Fruit fly (Drosophila melanogaster) whole organism, embryonic: ENCODE data around the gene CG13670.

Experiments
- Adf1 ChIP-seq: fragments of 200-800 bp; sonication (Bioruptor generic); IDR thresholded peaks from 2 replicates; pipeline ENCODE4 v1.3.6; 2022; ENCODE audit warnings: missing biosample characterization, missing genetic modification characterization
- Bdp1 ChIP-seq: fragments of 200-800 bp; sonication (Bioruptor generic); optimal IDR thresholded peaks from 3 replicates; lab custom pipeline; 2016; ENCODE audit warnings: missing biosample characterization, missing genetic modification characterization
- Blimp-1 ChIP-seq: fragments of 200-800 bp; sonication (Bioruptor generic); optimal IDR thresholded peaks from 3 replicates; lab custom pipeline; 2018; ENCODE audit warnings: missing biosample characterization, missing genetic modification characterization, mild to moderate bottlenecking, moderate library complexity, missing genetic modification reagents
- Bteb2 ChIP-seq: fragments of 200-800 bp; sonication (Bioruptor generic); optimal IDR thresholded peaks from 2 replicates; lab custom pipeline; 2016; ENCODE audit warnings: missing biosample characterization, missing genetic modification characterization
- C15 ChIP-seq: fragments of 200-800 bp; sonication (Bioruptor generic); IDR thresholded peaks from 3 replicates; pipeline ENCODE4 v1.3.6; 2022; ENCODE audit warnings: missing biosample characterization, missing genetic modification characterization
- CG10147 ChIP-seq: fragments of 200-800 bp; sonication (Bioruptor generic); optimal IDR thresholded peaks from 2 replicates; lab custom pipeline; 2019; ENCODE audit warnings: missing biosample characterization, mild to moderate bottlenecking, missing genetic modification characterization, moderate library complexity
- CG10654 ChIP-seq: fragments of 200-800 bp; sonication (Bioruptor generic); optimal IDR thresholded peaks from 2 replicates; lab custom pipeline; 2016; ENCODE audit warnings: missing biosample characterization, missing genetic modification characterization
- CG10959 ChIP-seq: fragments of 200-800 bp; sonication (Bioruptor generic); IDR thresholded peaks from 2 replicates; pipeline ENCODE4 v1.3.6; 2022; ENCODE audit warnings: missing biosample characterization, missing genetic modification characterization
- CG12071 ChIP-seq: fragments of 200-800 bp; sonication (Bioruptor generic); optimal IDR thresholded peaks from 3 replicates; lab custom pipeline; 2018; ENCODE audit warnings: missing biosample characterization, mild to moderate bottlenecking, missing genetic modification characterization
- CG12236 ChIP-seq: fragments of 200-800 bp; sonication (Bioruptor generic); optimal IDR thresholded peaks from 2 replicates; lab custom pipeline; 2016; ENCODE audit warnings: missing biosample characterization, missing genetic modification characterization
- CG17612 ChIP-seq: fragments of 200-800 bp; sonication (Bioruptor generic); IDR thresholded peaks from 2 replicates; pipeline ENCODE4 v1.3.6; 2022; ENCODE audit warnings: missing biosample characterization, missing genetic modification characterization
- CG1792 ChIP-seq: fragments of 200-800 bp; sonication (Bioruptor generic); optimal IDR thresholded peaks from 2 replicates; lab custom pipeline; 2016; ENCODE audit warnings: missing biosample characterization, missing genetic modification characterization
- CG18476 ChIP-seq: fragments of 200-800 bp; sonication (Bioruptor generic); optimal IDR thresholded peaks from 2 replicates; lab custom pipeline; 2016; ENCODE audit warnings: missing biosample characterization, mild to moderate bottlenecking, missing genetic modification characterization
- CG30403 ChIP-seq: fragments of 200-800 bp; sonication (Bioruptor generic); optimal IDR thresholded peaks from 3 replicates; lab custom pipeline; 2016; ENCODE audit warnings: missing biosample characterization, missing genetic modification characterization
- CG32772 ChIP-seq: fragments of 200-800 bp; sonication (Bioruptor generic); IDR thresholded peaks from 2 replicates; pipeline ENCODE4 v1.3.6; 2022; ENCODE audit warnings: missing biosample characterization, missing genetic modification characterization
- CG3995 ChIP-seq: fragments of 200-800 bp; sonication (Bioruptor generic); optimal IDR thresholded peaks from 3 replicates; lab custom pipeline; 2016; ENCODE audit warnings: missing biosample characterization, missing genetic modification characterization
- CG7839 ChIP-seq: fragments of 200-800 bp; sonication (Bioruptor generic); optimal IDR thresholded peaks from 3 replicates; lab custom pipeline; 2018; ENCODE audit warnings: missing biosample characterization, mild to moderate bottlenecking, missing genetic modification characterization, moderate library complexity
- CG8359 ChIP-seq: fragments of 200-800 bp; sonication (Bioruptor generic); optimal IDR thresholded peaks from 2 replicates; lab custom pipeline; 2017; ENCODE audit warnings: missing biosample characterization, mild to moderate bottlenecking, missing genetic modification characterization, borderline replicate concordance
- CG8478 ChIP-seq: fragments of >200 bp; optimal IDR thresholded peaks from 2 replicates; lab custom pipeline; 2018
- CG9727 ChIP-seq: fragments of 200-800 bp; sonication (Bioruptor generic); optimal IDR thresholded peaks from 3 replicates; lab custom pipeline; 2017; ENCODE audit warnings: missing biosample characterization, mild to moderate bottlenecking, missing genetic modification characterization
- CG9876 ChIP-seq: fragments of 200-800 bp; sonication (Bioruptor generic); optimal IDR thresholded peaks from 2 replicates; lab custom pipeline; 2016; ENCODE audit warnings: missing biosample characterization, missing genetic modification characterization
- CTCF ChIP-seq: fragments of 200-800 bp; sonication (Bioruptor generic); optimal IDR thresholded peaks from 2 replicates; lab custom pipeline; 2017; ENCODE audit warnings: missing biosample characterization, mild to moderate bottlenecking, missing genetic modification characterization, moderate library complexity
- Dll ChIP-seq: fragments of 200-800 bp; sonication (Bioruptor generic); IDR thresholded peaks from 4 replicates; pipeline ENCODE4 v1.3.6; 2022; ENCODE audit warnings: missing biosample characterization, missing genetic modification characterization; ENCODE audit not compliant: partially characterized antibody
- Dref ChIP-seq: fragments of 200-800 bp; sonication (Bioruptor generic); IDR thresholded peaks from 2 replicates; pipeline ENCODE4 v1.3.6; 2022; ENCODE audit warnings: missing biosample characterization, missing genetic modification characterization
- Ets97D ChIP-seq: fragments of 200-800 bp; sonication (Bioruptor generic); optimal IDR thresholded peaks from 3 replicates; lab custom pipeline; 2016; ENCODE audit warnings: missing biosample characterization, missing genetic modification characterization
- HLH54F ChIP-seq: fragments of 200-800 bp; sonication (Bioruptor generic); optimal IDR thresholded peaks from 3 replicates; lab custom pipeline; 2016; ENCODE audit warnings: missing biosample characterization, missing genetic modification characterization
- Hmr ChIP-seq: fragments of 200-800 bp; sonication (Bioruptor generic); optimal IDR thresholded peaks from 3 replicates; lab custom pipeline; 2017; ENCODE audit warnings: mild to moderate bottlenecking, missing biosample characterization, missing genetic modification reagents, missing genetic modification characterization
- Kr ChIP-seq: fragments of 200-800 bp; sonication (Bioruptor generic); optimal IDR thresholded peaks from 2 replicates; lab custom pipeline; 2017; ENCODE audit warnings: missing biosample characterization, mild to moderate bottlenecking, missing genetic modification characterization
- Mad ChIP-seq: fragments of 200-800 bp; sonication (Bioruptor generic); optimal IDR thresholded peaks from 2 replicates; lab custom pipeline; 2016; ENCODE audit warnings: missing biosample characterization, missing genetic modification characterization
- Med ChIP-seq: fragments of 200-800 bp; sonication (Bioruptor generic); peaks from one replicate; lab custom pipeline; 2016; ENCODE audit warnings: missing biosample characterization, missing genetic modification characterization, mild to moderate bottlenecking, inconsistent platforms, moderate library complexity
- Mrtf ChIP-seq: fragments of 200-800 bp; sonication (Bioruptor generic); IDR thresholded peaks from 3 replicates; pipeline ENCODE4 v1.3.6; 2022; ENCODE audit warnings: missing biosample characterization, missing genetic modification characterization
- Myb ChIP-seq: fragments of 200-800 bp; sonication (Bioruptor generic); optimal IDR thresholded peaks from 2 replicates; lab custom pipeline; 2016; ENCODE audit warnings: missing biosample characterization, missing genetic modification characterization
- Sin3A ChIP-seq: fragments of >200 bp; optimal IDR thresholded peaks from 2 replicates; lab custom pipeline; 2018
- Sox100B ChIP-seq: fragments of 200-800 bp; sonication (Bioruptor generic); optimal IDR thresholded peaks from 3 replicates; lab custom pipeline; 2018; ENCODE audit warnings: missing biosample characterization, mild to moderate bottlenecking, missing genetic modification characterization
- Usf ChIP-seq: fragments of 200-800 bp; sonication (Bioruptor generic); optimal IDR thresholded peaks from 2 replicates; lab custom pipeline; 2017; ENCODE audit warnings: missing genotype, missing biosample characterization, missing genetic modification characterization
- ase ChIP-seq: fragments of 200-800 bp; sonication (Bioruptor generic); IDR thresholded peaks from 3 replicates; pipeline ENCODE4 v1.3.6; 2022; ENCODE audit warnings: missing biosample characterization, missing genetic modification characterization
- ash1 ChIP-seq: fragments of 200-800 bp; sonication (Bioruptor generic); optimal IDR thresholded peaks from 2 replicates; lab custom pipeline; 2018; ENCODE audit warnings: missing biosample characterization, mild to moderate bottlenecking, missing genetic modification characterization
- ato ChIP-seq: fragments of 200-800 bp; sonication (Bioruptor generic); IDR thresholded peaks from 2 replicates; pipeline ENCODE4 v1.3.6; 2022; ENCODE audit warnings: missing biosample characterization, missing genetic modification characterization; ENCODE audit not compliant: partially characterized antibody
- chif ChIP-seq, 2 experiments: fragments of 200-800 bp; sonication (Bioruptor generic); optimal IDR thresholded peaks; 3 replicates each; lab custom pipeline; 2016; ENCODE audit warnings: missing biosample characterization in 2 of 2, missing genetic modification characterization in 2 of 2
- chn ChIP-seq: fragments of 200-800 bp; sonication (Bioruptor generic); optimal IDR thresholded peaks from 2 replicates; lab custom pipeline; 2016; ENCODE audit warnings: missing biosample characterization, missing genetic modification characterization
- crc ChIP-seq: fragments of 200-800 bp; sonication (Bioruptor generic); optimal IDR thresholded peaks from 2 replicates; lab custom pipeline; 2016; ENCODE audit warnings: missing biosample characterization, missing genetic modification characterization
- da ChIP-seq: fragments of 200-800 bp; sonication (Bioruptor generic); optimal IDR thresholded peaks from 2 replicates; lab custom pipeline; 2016; ENCODE audit warnings: missing biosample characterization, missing genetic modification characterization
- danr ChIP-seq: fragments of 200-800 bp; sonication (Bioruptor generic); IDR thresholded peaks from 2 replicates; pipeline ENCODE4 v1.3.6; 2022; ENCODE audit warnings: missing biosample characterization, missing genetic modification characterization
- dysf ChIP-seq: fragments of 200-800 bp; sonication (Bioruptor generic); IDR thresholded peaks from 3 replicates; pipeline ENCODE4 v1.3.6; 2022; ENCODE audit warnings: missing biosample characterization, missing genetic modification characterization
- eve ChIP-seq, 2 experiments: fragments of >200 bp; optimal IDR thresholded peaks; 2 replicates each; lab custom pipeline; 2017; ENCODE audit warnings: missing biosample characterization in 2 of 2, missing genetic modification characterization in 2 of 2
- exex ChIP-seq: fragments of 200-800 bp; sonication (Bioruptor generic); optimal IDR thresholded peaks from 4 replicates; lab custom pipeline; 2018; ENCODE audit warnings: missing biosample characterization, mild to moderate bottlenecking, missing genetic modification characterization, moderate library complexity
- fd102C ChIP-seq: fragments of 200-800 bp; sonication (Bioruptor generic); optimal IDR thresholded peaks from 2 replicates; lab custom pipeline; 2018; ENCODE audit warnings: missing biosample characterization, mild to moderate bottlenecking, missing genetic modification characterization, moderate library complexity
- hbn ChIP-seq: fragments of 200-800 bp; sonication (Bioruptor generic); IDR thresholded peaks from 2 replicates; pipeline ENCODE4 v1.3.6; 2022; ENCODE audit warnings: missing biosample characterization, missing genetic modification characterization; ENCODE audit not compliant: partially characterized antibody
- klu ChIP-seq: fragments of 200-800 bp; sonication (Bioruptor generic); IDR thresholded peaks from 2 replicates; pipeline ENCODE4 v1.3.6; 2022; ENCODE audit warnings: missing biosample characterization, missing genetic modification characterization
- nom ChIP-seq: fragments of 200-800 bp; sonication (Bioruptor generic); optimal IDR thresholded peaks from 2 replicates; lab custom pipeline; 2017; ENCODE audit warnings: missing biosample characterization, missing genetic modification characterization, mild to moderate bottlenecking, moderate library complexity, missing genetic modification reagents
- row ChIP-seq: fragments of 200-800 bp; sonication (Bioruptor generic); IDR thresholded peaks from 3 replicates; pipeline ENCODE4 v1.3.6; 2022; ENCODE audit warnings: missing biosample characterization, missing genetic modification characterization
- slp2 ChIP-seq: fragments of 200-800 bp; sonication (Bioruptor generic); optimal IDR thresholded peaks from 2 replicates; lab custom pipeline; 2016; ENCODE audit warnings: missing biosample characterization, missing genetic modification characterization
- stwl ChIP-seq: fragments of 200-800 bp; sonication (Bioruptor generic); optimal IDR thresholded peaks from 3 replicates; lab custom pipeline; 2018; ENCODE audit warnings: missing biosample characterization, mild to moderate bottlenecking, missing genetic modification characterization, moderate library complexity
- unpg ChIP-seq: fragments of 200-800 bp; sonication (Bioruptor generic); optimal IDR thresholded peaks from 3 replicates; lab custom pipeline; 2018; ENCODE audit warnings: missing biosample characterization, mild to moderate bottlenecking, missing genetic modification characterization, moderate library complexity

Gene CG13670

dm6 chr3L:8288396-8288795 is 32.2 kb upstream of the CG13670 start (continued):
- TF ChIP-seq CG18476 (no peak), Adf1 (GFP tag; lab: Robert Waterston, UW) (no peak), ase (GFP tag; lab: Robert Waterston, UW) (0 out of 3 replicates have a peak, but pooled peaks have one; percentile 19), HLH54F (no peak), chn (GFP tag; lab: Kevin White, UChicago) (no peak), CG1792 (no peak), CG12071 (no peak), CG9876 (no peak), eve (GFP tag; optimal IDR thresholded peaks at IDR 0.05; lab: Kevin White, UChicago) (peak in 1 of 2 experiments; percentile 26), dysf (GFP tag; lab: Robert Waterston, UW) (no peak; the same call in 2 of the 3 replicates), CG9727 (no peak), crc (GFP tag; lab: Kevin White, UChicago) (no peak), row (GFP tag; lab: Robert Waterston, UW) (peak; percentile 51), CG7839 (tag; lab: Kevin White, UChicago) (peak; percentile 37), Mrtf (no peak), CTCF (GFP tag; lab: Kevin White, UChicago) (no peak), CG8359 (GFP tag; lab: Kevin White, UChicago) (no peak), CG30403 (peak; percentile 29), Dref (GFP tag; lab: Robert Waterston, UW) (no peak), Kr (GFP tag; lab: Kevin White, UChicago) (no peak), CG10654 (GFP tag; lab: Kevin White, UChicago) (no peak), Hmr (GFP tag; lab: Kevin White, UChicago) (peak; percentile 0), Sin3A (no peak), Med (GFP tag; lab: Kevin White, UChicago) (peak; percentile 49), CG3995 (GFP tag; lab: Kevin White, UChicago) (no peak), CG8478 (lab: Kevin White, UChicago) (no peak), chif (GFP tag; optimal IDR thresholded peaks at IDR 0.05; lab: Kevin White, UChicago) (no peak), Sox100B (GFP tag; lab: Kevin White, UChicago) (no peak), Bdp1 (GFP tag; lab: Kevin White, UChicago) (no peak), CG17612 (GFP tag; lab: Robert Waterston, UW) (no peak), ato (GFP tag; lab: Robert Waterston, UW) (no peak), klu (no peak), unpg (GFP tag; lab: Kevin White, UChicago) (peak; percentile 30), nom (GFP tag; lab: Kevin White, UChicago) (no peak), Dll (GFP tag; lab: Robert Waterston, UW) (no peak), ash1 (GFP tag; lab: Kevin White, UChicago) (no peak), Bteb2 (GFP tag; lab: Kevin White, UChicago) (no peak), da (GFP tag; lab: Kevin White, UChicago) (no peak), Usf (GFP tag; lab: Kevin White, UChicago) (no peak), Blimp-1 (GFP tag; lab: Kevin White, UChicago) (no peak), CG10959 (GFP tag; lab: Robert Waterston, UW) (no peak), Myb (GFP tag; lab: Kevin White, UChicago) (no peak), CG12236 (GFP tag; lab: Kevin White, UChicago) (no peak), CG32772 (GFP tag; lab: Robert Waterston, UW) (no peak), slp2 (GFP tag; lab: Kevin White, UChicago) (no peak), fd102C (GFP tag; lab: Kevin White, UChicago) (no peak), exex (peak; percentile 42), C15 (GFP tag; lab: Robert Waterston, UW) (no peak), CG10147 (no peak), hbn (GFP tag; lab: Robert Waterston, UW) (no peak), Mad (GFP tag; lab: Kevin White, UChicago) (no peak), stwl (tag; lab: Kevin White, UChicago) (no peak), Ets97D (GFP tag; lab: Kevin White, UChicago) (no peak), danr (no peak)
